Worm (Caenorhabditis elegans): ENCODE measurements around the gene egal-1.

egal-1 gene

DNA sequence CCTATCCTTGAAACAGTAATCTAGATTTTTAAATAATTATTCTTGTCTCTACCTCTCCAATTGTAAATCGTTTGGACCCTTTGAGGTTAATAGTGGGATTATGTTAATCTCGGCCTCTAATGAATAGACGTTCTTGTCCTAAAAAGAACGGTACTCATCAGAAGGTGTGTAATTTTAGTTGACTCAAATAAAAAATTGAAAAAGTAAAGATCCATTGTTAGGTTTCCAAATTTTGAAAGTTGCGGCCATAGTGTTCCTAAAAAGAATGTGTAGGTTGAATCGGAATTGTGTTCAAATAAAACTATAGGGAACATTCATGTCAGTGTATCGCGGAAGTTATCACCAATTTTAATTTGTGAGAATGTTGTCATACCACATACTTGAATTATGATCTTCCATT lies 31.0 kb downstream of the egal-1 start:
- TF ChIP-seq efl-1 (optimal IDR thresholded peaks at IDR 0.05) (no peak), efl-1 (GFP tag; optimal IDR thresholded peaks at IDR 0.05 in 1 of 2) (peak in 1 of 2 experiments; percentile 59), nhr-77 (tag; optimal IDR thresholded peaks at IDR 0.05) (no peak)

- TF ChIP-seq Y116A8C.19 (tag; optimal IDR thresholded peaks at IDR 0.05; ENCODE audit: borderline replicate concordance), result no peak
- no peak for TF ChIP-seq ces-1 (GFP tag; optimal IDR thresholded peaks at IDR 0.05)
- no peak for TF ChIP-seq ztf-11 (tag; optimal IDR thresholded peaks at IDR 0.05)
- no peak for TF ChIP-seq pag-3 (tag; optimal IDR thresholded peaks at IDR 0.05; ENCODE audit: borderline replicate concordance, insufficient read depth)
- TF ChIP-seq C16A3.4 (tag; optimal IDR thresholded peaks at IDR 0.05), result no peak
- no peak for TF ChIP-seq nhr-71 (tag; optimal IDR thresholded peaks at IDR 0.05)
- no peak for TF ChIP-seq fkh-4 (tag; optimal IDR thresholded peaks at IDR 0.05; ENCODE audit: borderline replicate concordance)
- TF ChIP-seq lin-15B (tag; optimal IDR thresholded peaks at IDR 0.05), result no peak
- no peak for TF ChIP-seq sup-37 (GFP tag; optimal IDR thresholded peaks at IDR 0.05)
- TF ChIP-seq vab-15 (tag; optimal IDR thresholded peaks at IDR 0.05), result no peak
- no peak for TF ChIP-seq blmp-1 (tag; optimal IDR thresholded peaks at IDR 0.05)
- TF ChIP-seq fos-1 (tag; optimal IDR thresholded peaks at IDR 0.05), result no peak
- TF ChIP-seq snpc-4 (tag; optimal IDR thresholded peaks at IDR 0.05), result no peak
- TF ChIP-seq hpl-2 (GFP tag; optimal IDR thresholded peaks at IDR 0.05), result no peak
- no peak for TF ChIP-seq snu-23 (GFP tag; optimal IDR thresholded peaks at IDR 0.05)
- TF ChIP-seq egl-27 (tag; optimal IDR thresholded peaks at IDR 0.05), result no peak
- no peak for TF ChIP-seq ets-5 (GFP tag; IDR thresholded peaks at IDR 0.05)
These were observed 32.4 kb downstream of the egal-1 start for ce11 chrIV:5856975-5857374.

- peak; percentile 72 for TF ChIP-seq blmp-1 (tag; optimal IDR thresholded peaks at IDR 0.05)
- TF ChIP-seq lsy-2 (tag; optimal IDR thresholded peaks at IDR 0.05), result no peak
These were observed 33.6 kb downstream of the egal-1 start for ce11 chrIV:5858212-5858611.

ce11 chrIV:5859876-5860275 lies 35.3 kb downstream of the egal-1 start, which contains the start of gene C06E7.4:
Gene C06E7.4 (minus strand): TSS chrIV:5859976.
- TF ChIP-seq lin-39 (tag; optimal IDR thresholded peaks at IDR 0.05), result no peak
- TF ChIP-seq nhr-28 (tag; optimal IDR thresholded peaks at IDR 0.05), result no peak
- no peak for TF ChIP-seq fkh-8 (tag; optimal IDR thresholded peaks at IDR 0.05)
- no peak for TF ChIP-seq aha-1 (tag; optimal IDR thresholded peaks at IDR 0.05)
- TF ChIP-seq mep-1 (tag; optimal IDR thresholded peaks at IDR 0.05), result no peak
- TF ChIP-seq egl-27 (tag; optimal IDR thresholded peaks at IDR 0.05), result no peak
- no peak for TF ChIP-seq efl-1 (optimal IDR thresholded peaks at IDR 0.05)
- TF ChIP-seq efl-1 (GFP tag; optimal IDR thresholded peaks at IDR 0.05 in 1 of 2), result no peak

ce11 chrIV:5860762-5861161 lies 36.2 kb downstream of the egal-1 start:
- TF ChIP-seq ztf-11 (tag; optimal IDR thresholded peaks at IDR 0.05), result no peak
- peak; percentile 16 for TF ChIP-seq blmp-1 (tag; optimal IDR thresholded peaks at IDR 0.05)

DNA sequence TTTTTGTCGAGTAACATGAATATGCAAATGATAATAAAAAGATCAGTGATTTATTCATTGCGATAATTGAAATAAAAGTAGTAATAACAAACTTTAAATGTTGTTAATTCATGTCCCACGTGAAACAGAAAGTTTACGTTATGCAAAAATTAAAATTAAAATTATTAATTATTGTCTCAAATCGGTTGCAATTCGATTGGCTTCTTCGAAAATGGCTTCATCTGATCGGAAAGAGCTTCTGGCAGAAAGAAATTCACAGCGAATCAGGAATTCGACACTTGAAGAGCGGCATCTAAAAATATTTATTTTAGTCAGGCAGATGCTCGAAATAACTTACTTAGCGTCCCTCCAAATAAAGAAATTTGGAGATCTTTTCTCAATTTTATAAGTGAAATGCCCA lies 41.2 kb downstream of the egal-1 start, which contains the start of gene spe-27:
Gene spe-27, minus strand, starts transcription at position 101 of the 400 bp plus-strand sequence.
- TF ChIP-seq hlh-17 (GFP tag; optimal IDR thresholded peaks at IDR 0.05; ENCODE audit: borderline replicate concordance) (no peak), egl-13 (tag; optimal IDR thresholded peaks at IDR 0.05) (no peak), ztf-11 (tag; optimal IDR thresholded peaks at IDR 0.05) (no peak), fos-1 (tag; optimal IDR thresholded peaks at IDR 0.05) (no peak), elt-2 (tag; optimal IDR thresholded peaks at IDR 0.05) (no peak), nhr-28 (tag; optimal IDR thresholded peaks at IDR 0.05) (no peak), rnt-1 (tag; optimal IDR thresholded peaks at IDR 0.05) (no peak), C04F5.9 (tag; optimal IDR thresholded peaks at IDR 0.05) (no peak), nhr-84 (tag; optimal IDR thresholded peaks at IDR 0.05) (no peak), tlp-1 (tag; optimal IDR thresholded peaks at IDR 0.05) (no peak), nhr-76 (tag; optimal IDR thresholded peaks at IDR 0.05) (no peak), nhr-47 (tag; optimal IDR thresholded peaks at IDR 0.05) (no peak), sptf-1 (tag; optimal IDR thresholded peaks at IDR 0.05) (no peak), nhr-19 (GFP tag; conservative IDR thresholded peaks at IDR 0.05) (no peak), pqm-1 (tag; optimal IDR thresholded peaks at IDR 0.05) (no peak), hpl-2 (GFP tag; optimal IDR thresholded peaks at IDR 0.05) (no peak)
